Worm (Caenorhabditis elegans): ENCODE results near the gene srx-29.
"Not testable (repeated sequence)": the region's sequence is repeated elsewhere in the genome, so short reads cannot be mapped to it uniquely, and the experiment has no call there.

Gene srx-29

DNA sequence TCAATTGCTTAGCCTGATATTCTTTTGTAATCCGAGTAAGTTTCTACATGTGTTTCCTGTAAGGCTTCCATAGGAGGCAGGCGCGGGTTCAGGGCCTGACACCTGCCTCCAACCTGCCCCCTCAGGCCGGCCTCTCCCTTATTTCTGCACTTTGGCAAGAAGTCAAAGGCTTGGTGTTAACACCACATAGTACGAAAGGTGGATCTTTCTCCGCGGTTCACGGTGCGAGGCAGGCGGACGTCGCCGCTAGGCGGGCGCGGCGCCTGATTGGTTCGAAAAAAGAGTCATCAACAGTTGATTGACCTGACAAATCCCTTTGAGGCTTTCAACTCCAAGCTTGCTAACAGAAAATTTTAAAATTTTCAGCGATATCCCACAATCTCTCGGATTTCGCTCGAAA lies 23.1 kb downstream of the srx-29 start:
- TF ChIP-seq pqm-1 (tag; optimal IDR thresholded peaks at IDR 0.05) (no peak), zip-5 (tag; optimal IDR thresholded peaks at IDR 0.05) (no peak), che-1 (tag; optimal IDR thresholded peaks at IDR 0.05) (no peak), pag-3 (tag; optimal IDR thresholded peaks at IDR 0.05; ENCODE audit: borderline replicate concordance) (no peak), hlh-8 (tag; optimal IDR thresholded peaks at IDR 0.05) (no peak), hlh-6 (tag; optimal IDR thresholded peaks at IDR 0.05) (no peak), elt-2 (tag; optimal IDR thresholded peaks at IDR 0.05) (no peak), lim-6 (tag; optimal IDR thresholded peaks at IDR 0.05) (no peak), nhr-11 (tag; optimal IDR thresholded peaks at IDR 0.05) (no peak), eyg-1 (tag; optimal IDR thresholded peaks at IDR 0.05) (no peak), ceh-22 (tag; optimal IDR thresholded peaks at IDR 0.05) (no peak)

DNA sequence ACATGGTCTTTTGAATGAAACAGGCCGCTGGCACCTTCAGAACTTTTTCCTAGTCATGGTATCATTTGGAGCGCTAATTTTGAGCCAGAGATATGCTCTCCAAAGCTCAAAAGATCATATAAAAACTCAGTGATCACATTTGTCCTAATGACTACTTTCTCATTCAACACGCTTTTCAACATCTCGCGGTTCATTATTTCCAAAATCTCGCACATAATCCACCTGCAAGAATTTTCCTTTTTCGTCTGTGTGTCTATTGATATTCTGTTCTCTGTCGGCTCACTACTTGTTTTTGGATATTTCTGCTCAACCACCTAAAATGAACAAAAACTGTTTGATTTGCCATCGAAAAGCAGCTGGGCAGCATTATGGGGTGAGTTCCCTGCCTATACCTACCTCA lies 24.3 kb downstream of the srx-29 start, which contains the start of gene nhr-51:
nhr-51 (plus strand) TSS at position 301 of the 400 bp plus-strand sequence.
- TF ChIP-seq ceh-45 (GFP tag; IDR thresholded peaks at IDR 0.05) (no peak), dve-1 (tag; optimal IDR thresholded peaks at IDR 0.05) (no peak), ceh-2 (tag; optimal IDR thresholded peaks at IDR 0.05) (no peak), pha-4 (tag; optimal IDR thresholded peaks at IDR 0.05) (no peak), ama-1 (optimal IDR thresholded peaks at IDR 0.05) (no peak)

DNA sequence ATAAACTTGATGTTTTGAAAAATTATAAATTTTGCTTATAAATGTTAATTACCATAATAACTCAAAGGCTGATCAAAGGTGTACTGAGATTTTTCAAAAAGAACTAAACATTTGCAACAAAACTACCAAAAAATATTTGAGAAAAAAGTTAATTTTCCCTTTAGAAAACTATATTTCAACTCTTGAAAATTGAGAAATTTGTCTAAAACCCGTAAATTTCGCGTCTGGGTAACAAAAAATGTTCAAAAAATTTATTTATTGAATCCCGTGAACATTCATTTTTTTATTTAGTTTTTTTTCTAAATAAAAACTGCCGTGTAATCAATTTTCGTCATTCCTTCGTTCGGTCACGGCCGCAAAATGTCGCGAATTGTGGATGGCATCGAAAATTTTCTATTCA lies 27.9 kb downstream of the srx-29 start, which contains the start of gene K06B4.15:
K06B4.15 (plus strand) TSS at position 301 of the 400 bp plus-strand sequence.
- not testable (repeated sequence) for TF ChIP-seq F13H6.1, pqm-1, gmeb-2 (tag; optimal IDR thresholded peaks at IDR 0.05)

DNA sequence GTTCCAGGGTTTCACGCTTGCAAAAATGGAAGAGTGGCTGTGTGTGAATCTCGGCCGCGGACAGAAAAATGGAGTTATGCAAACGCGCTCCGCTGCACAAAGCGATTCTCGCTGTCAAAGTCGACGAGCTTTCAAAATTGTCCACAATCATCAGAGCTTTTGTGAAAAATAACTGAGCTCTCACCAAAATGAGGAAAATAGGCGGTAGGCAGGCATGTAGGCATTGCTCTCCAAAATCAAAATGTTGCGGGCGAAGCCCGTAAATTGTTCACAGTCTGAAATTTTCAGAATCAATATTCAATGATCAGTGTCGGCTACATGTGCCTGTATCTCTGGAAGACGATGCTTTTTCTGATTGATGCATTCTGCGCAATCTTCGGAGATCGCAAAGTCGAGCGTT lies 29.1 kb downstream of the srx-29 start, which contains the start of gene K06B4.4:
K06B4.4 (plus strand) TSS at position 301 of the 400 bp plus-strand sequence.
- TF ChIP-seq pros-1 (tag; optimal IDR thresholded peaks at IDR 0.05) = no peak
- TF ChIP-seq ztf-16 (tag; optimal IDR thresholded peaks at IDR 0.05) = no peak
- no peak for TF ChIP-seq Y22D7AL.16 (tag; optimal IDR thresholded peaks at IDR 0.05)
- no peak for TF ChIP-seq pha-2 (tag; optimal IDR thresholded peaks at IDR 0.05)
- no peak for TF ChIP-seq ceh-19 (GFP tag; optimal IDR thresholded peaks at IDR 0.05)
- no peak for TF ChIP-seq ceh-9 (tag; optimal IDR thresholded peaks at IDR 0.05)
- no peak for TF ChIP-seq elt-2 (tag; optimal IDR thresholded peaks at IDR 0.05)
- no peak for TF ChIP-seq ama-1 (optimal IDR thresholded peaks at IDR 0.05)
- TF ChIP-seq ceh-24 (tag; optimal IDR thresholded peaks at IDR 0.05) = no peak
- TF ChIP-seq ets-4 (tag; optimal IDR thresholded peaks at IDR 0.05) = no peak
- TF ChIP-seq nhr-232 (tag; optimal IDR thresholded peaks at IDR 0.05) = no peak
- TF ChIP-seq sox-2 (GFP tag; IDR thresholded peaks at IDR 0.05) = no peak
- no peak for TF ChIP-seq pat-9 (tag; optimal IDR thresholded peaks at IDR 0.05)

DNA sequence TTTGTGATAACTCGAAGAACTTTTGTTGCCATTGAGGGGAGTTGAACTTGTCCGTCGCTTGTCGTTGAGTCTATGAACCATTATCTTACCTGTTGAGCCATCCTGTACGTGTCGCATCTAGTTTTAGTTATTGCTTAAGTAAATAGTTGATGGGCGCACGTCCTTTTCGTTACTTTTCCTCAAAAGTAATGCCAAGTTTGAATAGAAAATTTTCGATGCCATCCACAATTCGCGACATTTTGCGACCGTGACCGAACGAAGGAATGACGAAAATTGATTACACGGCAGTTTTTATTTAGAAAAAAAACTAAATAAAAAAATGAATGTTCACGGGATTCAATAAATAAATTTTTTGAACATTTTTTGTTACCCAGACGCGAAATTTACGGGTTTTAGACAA lies 29.8 kb downstream of the srx-29 start, which contains the start of gene F53E4.1:
F53E4.1 (minus strand) TSS at position 101 of the 400 bp plus-strand sequence.
- TF ChIP-seq ama-1 (optimal IDR thresholded peaks at IDR 0.05); mec-3 (tag; optimal IDR thresholded peaks at IDR 0.05; ENCODE audit: borderline replicate concordance); madf-2 (tag; optimal IDR thresholded peaks at IDR 0.05): not testable (repeated sequence)

DNA sequence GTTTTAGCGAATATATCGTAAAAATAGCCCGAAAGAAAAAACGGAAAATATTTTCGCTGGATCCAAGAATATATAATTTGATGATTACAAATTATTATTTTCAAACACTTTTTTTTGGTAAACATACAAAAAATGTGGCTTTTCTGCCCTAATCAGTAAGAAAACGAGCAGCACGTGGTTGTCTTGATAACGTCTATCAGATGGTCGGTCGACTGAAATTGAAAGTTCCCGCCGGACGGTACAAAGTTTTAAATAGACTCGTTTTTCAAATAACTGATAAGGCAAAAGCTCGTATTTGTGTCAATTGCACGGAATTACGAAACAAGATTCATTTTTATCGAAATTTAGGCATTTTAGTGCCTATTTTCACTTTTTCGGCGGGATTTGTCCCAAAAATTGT lies 31.3 kb downstream of the srx-29 start:
- TF ChIP-seq madf-2 (tag; optimal IDR thresholded peaks at IDR 0.05) (no peak), ttx-3 (tag; optimal IDR thresholded peaks at IDR 0.05) (no peak), T23F11.4 (GFP tag; optimal IDR thresholded peaks at IDR 0.05) (no peak), rnt-1 (tag; optimal IDR thresholded peaks at IDR 0.05) (no peak), pqm-1 (tag; optimal IDR thresholded peaks at IDR 0.05) (peak; percentile 5), mec-3 (tag; optimal IDR thresholded peaks at IDR 0.05; ENCODE audit: borderline replicate concordance) (no peak), gmeb-2 (tag; optimal IDR thresholded peaks at IDR 0.05) (no peak), elt-2 (tag; optimal IDR thresholded peaks at IDR 0.05) (peak; percentile 75), tbx-2 (tag; optimal IDR thresholded peaks at IDR 0.05) (no peak), hlh-15 (tag; optimal IDR thresholded peaks at IDR 0.05) (no peak)
